Worm (Caenorhabditis elegans): ENCODE data around the gene Y6E2A.5.
"Not testable (repeated sequence)": the region's sequence is repeated elsewhere in the genome, so short reads cannot be mapped to it uniquely, and the experiment has no call there.

The Y6E2A.5 gene

ce11 chrV:15718562-15718961 is at the start of gene Y6E2A.5:
TSS of gene Y6E2A.5 (minus strand) at chrV:15718662.
- TF ChIP-seq nhr-6 (tag; optimal IDR thresholded peaks at IDR 0.05) (no peak), ceh-44 (GFP tag; IDR thresholded peaks at IDR 0.05) (no peak), unc-62 (GFP tag; optimal IDR thresholded peaks at IDR 0.05 in 1 of 2) (peak in 1 of 2 experiments; percentile 18), unc-62 (tag; optimal IDR thresholded peaks at IDR 0.05) (no peak)

DNA sequence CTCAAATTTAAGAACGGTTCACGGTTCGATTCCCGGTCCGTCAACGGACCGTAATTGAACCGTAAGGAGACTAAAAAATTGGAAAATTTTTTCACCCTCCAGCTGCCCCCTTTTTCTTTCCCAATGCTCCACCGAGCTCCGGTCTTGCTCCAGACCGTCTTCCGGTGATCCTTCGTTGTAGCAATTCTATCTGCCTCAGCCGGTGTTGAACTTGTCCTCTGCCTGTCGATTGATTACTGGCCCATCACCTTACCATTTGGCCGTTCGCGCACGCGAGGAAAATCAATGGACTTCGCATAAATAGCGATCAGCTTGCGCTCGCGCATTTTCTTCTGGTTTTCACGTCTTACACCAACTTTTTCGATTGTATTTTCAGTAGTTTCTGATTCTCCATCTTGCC is 48.9 kb upstream of the Y6E2A.5 start:
- TF ChIP-seq lin-29 (GFP tag; IDR thresholded peaks at IDR 0.05): peak; percentile 27; the same call in 1 of the 2 replicates
- peak; percentile 80 for TF ChIP-seq ctbp-1 (GFP tag; IDR thresholded peaks at IDR 0.05)
- TF ChIP-seq dmd-8 (GFP tag; IDR thresholded peaks at IDR 0.05): peak; percentile 94
- TF ChIP-seq T26A8.4 (GFP tag; IDR thresholded peaks at IDR 0.05): peak; percentile 64; the same call in 1 of the 2 replicates
- 0 out of 2 replicates have a peak, but pooled peaks have one; percentile 9 for TF ChIP-seq dmd-6 (GFP tag; IDR thresholded peaks at IDR 0.05)
- peak; percentile 81 for TF ChIP-seq D1046.2 (GFP tag; IDR thresholded peaks at IDR 0.05)
- TF ChIP-seq snpc-1.2 (GFP tag; IDR thresholded peaks at IDR 0.05): peak; percentile 86
- TF ChIP-seq daf-8 (GFP tag; IDR thresholded peaks at IDR 0.05): peak; percentile 64; the same call in 1 of the 2 replicates
- peak; percentile 85 for TF ChIP-seq nhr-41 (GFP tag; IDR thresholded peaks at IDR 0.05)
- 0 out of 2 replicates have a peak, but pooled peaks have one; percentile 13 for TF ChIP-seq ZK337.2 (GFP tag; IDR thresholded peaks at IDR 0.05)
- peak; percentile 80 for TF ChIP-seq mdt-29 (GFP tag; IDR thresholded peaks at IDR 0.05)
- TF ChIP-seq lin-38 (GFP tag; IDR thresholded peaks at IDR 0.05): peak; percentile 82
- peak; percentile 84 for TF ChIP-seq pha-4 (GFP tag; IDR thresholded peaks at IDR 0.05)
- not testable (repeated sequence) for TF ChIP-seq pha-4 (tag; optimal IDR thresholded peaks at IDR 0.05)
- TF ChIP-seq F49E8.2 (tag; optimal IDR thresholded peaks at IDR 0.05; ENCODE audit: borderline replicate concordance): peak; percentile 12
- TF ChIP-seq saeg-2 (GFP tag; IDR thresholded peaks at IDR 0.05): peak; percentile 68; the same call in 1 of the 2 replicates
- peak in 1 of 2 experiments; percentile 73; a peak in 1 of 4 replicates for TF ChIP-seq madf-5 (GFP tag; IDR thresholded peaks at IDR 0.05)
- TF ChIP-seq Y75B8A.6 (GFP tag; IDR thresholded peaks at IDR 0.05): peak; percentile 78; the same call in 1 of the 2 replicates
- TF ChIP-seq F26F4.8 (GFP tag; conservative IDR thresholded peaks at IDR 0.05): peak; percentile 95
- TF ChIP-seq php-3 (GFP tag; IDR thresholded peaks at IDR 0.05): peak; percentile 72
- 0 out of 2 replicates have a peak, but pooled peaks have one; percentile 53 for TF ChIP-seq dmd-9 (GFP tag; IDR thresholded peaks at IDR 0.05)
- TF ChIP-seq lin-1 (GFP tag; IDR thresholded peaks at IDR 0.05): peak; percentile 66; the same call in 1 of the 2 replicates
- TF ChIP-seq egl-43 (GFP tag; IDR thresholded peaks at IDR 0.05): peak; percentile 92
- peak; percentile 66 for TF ChIP-seq nhr-42 (GFP tag; IDR thresholded peaks at IDR 0.05)
- TF ChIP-seq zip-11 (GFP tag; IDR thresholded peaks at IDR 0.05): 0 out of 2 replicates have a peak, but pooled peaks have one; percentile 35
- TF ChIP-seq ceh-44 (GFP tag; IDR thresholded peaks at IDR 0.05): peak; percentile 68; the same call in 1 of the 2 replicates
- peak; percentile 89 for TF ChIP-seq arid-1 (GFP tag; conservative IDR thresholded peaks at IDR 0.05)
- peak; percentile 75 for TF ChIP-seq Y48G9A.11 (GFP tag; IDR thresholded peaks at IDR 0.05)
- TF ChIP-seq lim-7 (GFP tag; IDR thresholded peaks at IDR 0.05): peak; percentile 95
- peak; percentile 45; the same call in 1 of the 2 replicates for TF ChIP-seq madf-9 (GFP tag; conservative IDR thresholded peaks at IDR 0.05)
- TF ChIP-seq set-16 (GFP tag; IDR thresholded peaks at IDR 0.05): peak; percentile 55
- TF ChIP-seq Y105C5A.15 (GFP tag; IDR thresholded peaks at IDR 0.05): peak; percentile 71; the same call in 1 of the 2 replicates
- peak; percentile 71; the same call in 1 of the 2 replicates for TF ChIP-seq F44E2.7 (GFP tag; IDR thresholded peaks at IDR 0.05)
- TF ChIP-seq ceh-20 (GFP tag; IDR thresholded peaks at IDR 0.05): peak; percentile 52; the same call in 1 of the 2 replicates
- TF ChIP-seq vab-7 (GFP tag; IDR thresholded peaks at IDR 0.05): peak; percentile 77

DNA sequence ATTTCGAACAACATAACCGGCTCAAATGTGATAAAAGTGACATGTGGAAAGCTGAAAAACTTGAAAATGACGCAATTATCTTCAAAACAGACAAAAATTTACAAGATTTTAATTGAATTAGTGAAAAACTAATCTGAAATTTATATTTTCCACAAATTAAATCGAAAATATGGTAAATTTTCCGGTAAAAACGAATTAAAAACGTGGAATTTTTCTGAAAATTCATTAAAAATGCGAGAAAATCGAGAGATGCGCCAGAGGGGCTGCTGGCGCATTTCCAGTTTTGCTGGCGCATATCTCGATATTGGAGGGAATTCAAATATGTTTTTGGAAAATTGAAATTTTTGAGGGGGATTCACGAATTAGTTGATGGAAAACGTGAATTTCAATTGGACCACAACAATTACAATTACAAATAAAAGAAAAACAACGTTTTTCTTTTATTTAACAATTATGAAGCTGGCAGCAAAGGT is 47.7 kb upstream of the Y6E2A.5 start, which contains the start of the genes haf-3 and F57A10.2:
Gene haf-3, minus strand, starts transcription at position 51 of the 473 bp plus-strand sequence.
Gene F57A10.2, plus strand, starts transcription at position 454 of the 473 bp plus-strand sequence.
- TF ChIP-seq nhr-48 (tag; optimal IDR thresholded peaks at IDR 0.05) (peak; percentile 75), nhr-102 (tag; optimal IDR thresholded peaks at IDR 0.05) (peak; percentile 92), lin-29 (GFP tag; IDR thresholded peaks at IDR 0.05) (peak; percentile 62; the same call in 1 of the 2 replicates), dpl-1 (GFP tag; optimal IDR thresholded peaks at IDR 0.05) (peak; percentile 99), ceh-32 (tag; optimal IDR thresholded peaks at IDR 0.05; ENCODE audit: poor library complexity) (peak; percentile 38), tag-97 (GFP tag; IDR thresholded peaks at IDR 0.05) (no peak), spr-1 (tag; optimal IDR thresholded peaks at IDR 0.05) (peak; percentile 78), madf-9 (GFP tag; conservative IDR thresholded peaks at IDR 0.05) (peak; percentile 56; the same call in 1 of the 2 replicates), ama-1 (optimal IDR thresholded peaks at IDR 0.05) (no peak), hlh-11 (tag; optimal IDR thresholded peaks at IDR 0.05) (peak; percentile 82), nhr-41 (GFP tag; IDR thresholded peaks at IDR 0.05) (no peak), ceh-44 (GFP tag; IDR thresholded peaks at IDR 0.05) (no peak), madf-5 (GFP tag; IDR thresholded peaks at IDR 0.05) (no peak), lin-1 (GFP tag; IDR thresholded peaks at IDR 0.05) (peak; percentile 55; the same call in 1 of the 2 replicates), Y48G9A.11 (GFP tag; IDR thresholded peaks at IDR 0.05) (peak; percentile 75), unc-62 (GFP tag; optimal IDR thresholded peaks at IDR 0.05 in 1 of 2) (no peak), unc-62 (tag; optimal IDR thresholded peaks at IDR 0.05) (no peak), lin-38 (GFP tag; IDR thresholded peaks at IDR 0.05) (peak; percentile 90), F44E2.7 (GFP tag; IDR thresholded peaks at IDR 0.05) (no peak), snpc-1.2 (GFP tag; IDR thresholded peaks at IDR 0.05) (peak; percentile 70)
